Fruit fly (Drosophila melanogaster): Measurements from ENCODE around the gene smog.
A peak's percentile ranks its signal among the peaks of the same experiment; 100 is the strongest.

The smog gene

DNA sequence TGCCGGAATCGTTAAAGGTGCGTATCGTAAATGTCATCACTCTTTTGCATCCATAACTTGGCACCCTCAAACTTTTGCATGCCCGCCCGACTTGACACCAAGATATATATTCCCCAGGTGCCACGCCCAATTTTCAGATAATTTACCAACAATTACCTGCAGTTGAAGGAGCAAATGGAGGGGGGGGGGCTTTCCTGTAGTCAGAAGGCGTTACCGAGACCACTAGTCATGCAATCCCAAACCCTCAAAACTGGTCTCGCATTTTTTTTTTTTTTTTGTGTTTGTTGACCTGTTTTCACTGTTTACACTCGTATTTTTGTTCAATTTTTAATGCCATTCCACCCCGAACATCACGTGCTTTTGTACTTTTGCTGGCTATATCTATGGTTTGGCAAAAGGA, 27.0 kb upstream of the smog start:
- peak in 1 of 2 experiments; percentile 90 for TF ChIP-seq ss (GFP tag; optimal IDR thresholded peaks at IDR 0.05)
- no peak for TF ChIP-seq Eip75B (GFP tag; optimal IDR thresholded peaks at IDR 0.05)
- no peak for TF ChIP-seq CG15336 (GFP tag; IDR thresholded peaks at IDR 0.05)
- TF ChIP-seq CG6163 (GFP tag; IDR thresholded peaks at IDR 0.05) = no peak
- no peak for TF ChIP-seq Lpt (GFP tag; optimal IDR thresholded peaks at IDR 0.05)
- no peak for TF ChIP-seq CG6792 (GFP tag; optimal IDR thresholded peaks at IDR 0.05)
- TF ChIP-seq CG11762 (GFP tag; optimal IDR thresholded peaks at IDR 0.05; ENCODE audit: insufficient read depth) = no peak
- TF ChIP-seq Eip78C (GFP tag) = peak; percentile 34
- TF ChIP-seq net (GFP tag; optimal IDR thresholded peaks at IDR 0.05) = no peak
- TF ChIP-seq Eip93F (GFP tag; optimal IDR thresholded peaks at IDR 0.05) = no peak
- no peak for TF ChIP-seq Sox15 (GFP tag; optimal IDR thresholded peaks at IDR 0.05)
- no peak for TF ChIP-seq CG8119 (GFP tag; IDR thresholded peaks at IDR 0.05)
- no peak for TF ChIP-seq lz (GFP tag; optimal IDR thresholded peaks at IDR 0.05)
- TF ChIP-seq eg (GFP tag; IDR thresholded peaks at IDR 0.05) = no peak
- TF ChIP-seq CG10669 (GFP tag; optimal IDR thresholded peaks at IDR 0.05) = no peak
- TF ChIP-seq Blimp-1 (GFP tag; optimal IDR thresholded peaks at IDR 0.05) = peak; percentile 6
- TF ChIP-seq Ets21C (GFP tag; optimal IDR thresholded peaks at IDR 0.05) = no peak

DNA sequence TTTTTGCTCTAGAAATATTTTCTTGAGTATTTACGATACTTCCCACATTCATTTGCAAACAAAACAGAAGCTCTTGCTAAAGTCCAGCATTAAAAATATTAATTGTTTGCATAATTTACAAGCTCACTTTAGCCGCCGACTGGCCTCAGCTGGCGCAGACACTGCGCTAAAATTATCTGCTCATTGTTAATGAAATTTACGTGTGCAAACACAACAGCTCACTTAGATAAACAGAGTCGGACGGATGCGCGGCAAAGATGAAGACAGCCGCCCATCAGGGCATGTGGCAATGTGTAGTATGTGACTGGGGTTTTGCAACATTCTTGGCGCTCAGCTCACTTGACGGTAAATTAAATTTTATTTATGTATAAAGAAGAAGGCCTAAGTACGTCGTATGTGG, 23.6 kb upstream of the smog start:
- TF ChIP-seq fkh (GFP tag; optimal IDR thresholded peaks at IDR 0.05) = peak; percentile 91
- TF ChIP-seq Gug (GFP tag; IDR thresholded peaks at IDR 0.05) = no peak
- TF ChIP-seq esn (GFP tag; optimal IDR thresholded peaks at IDR 0.05) = peak; percentile 18
- TF ChIP-seq Sox14 (GFP tag; optimal IDR thresholded peaks at IDR 0.05) = no peak
- TF ChIP-seq Eip78C (GFP tag) = peak; percentile 67

- TF ChIP-seq CG6854 (GFP tag; optimal IDR thresholded peaks at IDR 0.05) = peak; percentile 31
- no peak for TF ChIP-seq lz (GFP tag; optimal IDR thresholded peaks at IDR 0.05)
- TF ChIP-seq CG3032 (tag; optimal IDR thresholded peaks at IDR 0.05) = peak; percentile 4
- no peak for TF ChIP-seq Sox102F (GFP tag; optimal IDR thresholded peaks at IDR 0.05)
- TF ChIP-seq acj6 (GFP tag; optimal IDR thresholded peaks at IDR 0.05) = no peak
- no peak for TF ChIP-seq CG10669 (GFP tag; optimal IDR thresholded peaks at IDR 0.05)
- no peak for TF ChIP-seq CG11902 (GFP tag; optimal IDR thresholded peaks at IDR 0.05)
Observed at dm6 chr2L:4830490-4830889, 22.2 kb upstream of the smog start, which contains the start of gene Fnta. Fnta (minus strand) TSS chr2L:4830693.

dm6 chr2L:4835091-4835689, 17.5 kb upstream of the smog start, which contains the start of gene Ir25a:
Ir25a (minus strand) TSS chr2L:4835300.
- TF ChIP-seq pdm3 (GFP tag; optimal IDR thresholded peaks at IDR 0.05) (no peak), Eip78C (GFP tag) (peak; percentile 6)

dm6 chr2L:4836193-4836592, 16.5 kb upstream of the smog start:
- TF ChIP-seq CG32006 (GFP tag; optimal IDR thresholded peaks at IDR 0.05) = no peak
- TF ChIP-seq cyc (GFP tag; optimal IDR thresholded peaks at IDR 0.05) = no peak
- TF ChIP-seq Eip78C (GFP tag) = peak; percentile 30
- peak; percentile 35; the same call in 1 of the 2 replicates for TF ChIP-seq CG15336 (GFP tag; IDR thresholded peaks at IDR 0.05)
- TF ChIP-seq eg (GFP tag; IDR thresholded peaks at IDR 0.05) = 0 out of 3 replicates have a peak, but pooled peaks have one; percentile 62
- TF ChIP-seq CG11762 (GFP tag; optimal IDR thresholded peaks at IDR 0.05; ENCODE audit: insufficient read depth) = no peak
- TF ChIP-seq Hr4 (GFP tag; optimal IDR thresholded peaks at IDR 0.05) = peak; percentile 12

DNA sequence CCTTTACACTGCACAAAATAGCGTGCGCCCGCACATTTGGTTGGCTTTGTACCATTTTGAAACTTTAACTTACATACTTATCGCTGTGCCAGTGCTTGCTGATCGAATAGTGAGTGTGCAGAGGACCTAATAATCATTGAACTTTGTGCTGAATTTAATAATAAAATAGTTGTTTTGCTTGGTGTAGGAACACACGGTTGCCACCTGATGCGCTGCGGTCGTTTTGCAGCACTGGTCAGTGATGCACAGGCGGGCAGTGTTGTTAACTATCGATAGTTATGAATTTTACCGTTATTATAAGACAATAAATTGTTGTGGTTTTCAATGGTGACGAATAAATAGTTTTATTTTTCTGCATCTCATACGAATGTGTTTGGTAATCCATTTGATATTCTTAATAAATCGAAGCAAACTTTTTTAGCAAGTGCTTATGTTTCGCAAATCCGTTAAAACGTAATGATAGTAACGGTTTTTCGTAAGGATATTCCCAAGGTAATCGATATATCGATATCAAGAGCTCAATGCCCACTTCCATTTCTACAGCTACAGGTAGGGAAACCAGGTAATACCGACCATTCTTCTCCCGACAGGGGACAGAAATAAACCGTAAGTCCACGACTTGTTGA, 14.8 kb upstream of the smog start, which contains the start of the genes tank and CG12194:
Gene tank, minus strand, starts transcription at position 228 of the 626 bp plus-strand sequence.
Gene CG12194, plus strand, starts transcription at position 576 of the 626 bp plus-strand sequence.
- TF ChIP-seq fd59A (GFP tag; optimal IDR thresholded peaks at IDR 0.05) = peak; percentile 98
- peak; percentile 98 to 99 for TF ChIP-seq salr (GFP tag; optimal IDR thresholded peaks at IDR 0.05)
- peak; percentile 98 for TF ChIP-seq CG8632 (GFP tag; optimal IDR thresholded peaks at IDR 0.05)
- TF ChIP-seq CG6808 (GFP tag; optimal IDR thresholded peaks at IDR 0.05) = peak; percentile 94
- TF ChIP-seq pdm3 (GFP tag; optimal IDR thresholded peaks at IDR 0.05) = peak; percentile 99
- peak; percentile 100 for TF ChIP-seq dac (GFP tag; optimal IDR thresholded peaks at IDR 0.05)
- peak; percentile 100 for TF ChIP-seq Eip78C (GFP tag)
- peak; percentile 99 for TF ChIP-seq CG11294 (GFP tag; IDR thresholded peaks at IDR 0.05)
- peak; percentile 99 for TF ChIP-seq esn (GFP tag; optimal IDR thresholded peaks at IDR 0.05)
- TF ChIP-seq Hr39 (GFP tag; optimal IDR thresholded peaks at IDR 0.05) = peak; percentile 99
- TF ChIP-seq cyc (GFP tag; optimal IDR thresholded peaks at IDR 0.05) = peak; percentile 99
- TF ChIP-seq CG11902 (GFP tag; optimal IDR thresholded peaks at IDR 0.05) = peak; percentile 98
- TF ChIP-seq achi (GFP tag; optimal IDR thresholded peaks at IDR 0.05) = peak; percentile 99
- TF ChIP-seq OdsH (GFP tag; optimal IDR thresholded peaks at IDR 0.05) = peak; percentile 100
- peak; percentile 99 for TF ChIP-seq topi (GFP tag; optimal IDR thresholded peaks at IDR 0.05)
- peak; percentile 100 for TF ChIP-seq Hr4 (GFP tag; optimal IDR thresholded peaks at IDR 0.05)

All from whole organism, prepupa.